Worm (Caenorhabditis elegans) whole organism, late embryonic: ENCODE data around the gene AH10.2.

ENCODE experiments used
- K02D7.2 ChIP-seq: sonication (generic microtip); optimal IDR thresholded peaks from 2 replicates; lab custom pipeline; 2017; ENCODE audit warnings: mild to moderate bottlenecking, missing genetic modification characterization, missing compliant biosample characterization
- Y22D7AL.16 ChIP-seq: sonication (generic microtip); optimal IDR thresholded peaks from 2 replicates; lab custom pipeline; 2016; ENCODE audit warnings: missing genetic modification characterization, missing compliant biosample characterization
- ahr-1 ChIP-seq: sonication (generic microtip); optimal IDR thresholded peaks from 2 replicates; lab custom pipeline; 2016; ENCODE audit warnings: missing genetic modification characterization, missing compliant biosample characterization
- ceh-14 ChIP-seq: sonication (generic microtip); optimal IDR thresholded peaks from 2 replicates; lab custom pipeline; 2016; ENCODE audit warnings: missing genotype, missing genetic modification characterization, missing compliant biosample characterization
- ceh-19 ChIP-seq: fragments of 200-800 bp; sonication (Bioruptor generic); optimal IDR thresholded peaks from 2 replicates; lab custom pipeline; 2018; ENCODE audit warnings: mild to moderate bottlenecking, missing genetic modification characterization, missing compliant biosample characterization
- ceh-24 ChIP-seq: sonication (generic microtip); optimal IDR thresholded peaks from 2 replicates; lab custom pipeline; 2016; ENCODE audit warnings: mild to moderate bottlenecking, missing genetic modification characterization, missing compliant biosample characterization
- ceh-31 ChIP-seq: sonication (generic microtip); optimal IDR thresholded peaks from 2 replicates; lab custom pipeline; 2016; ENCODE audit warnings: missing genetic modification characterization, missing compliant biosample characterization
- ceh-34 ChIP-seq: sonication (generic microtip); optimal IDR thresholded peaks from 2 replicates; lab custom pipeline; 2016; ENCODE audit warnings: mild to moderate bottlenecking, missing genetic modification characterization, missing compliant biosample characterization
- ceh-45 ChIP-seq: fragments of 200-800 bp; sonication (Bioruptor generic); IDR thresholded peaks from 2 replicates; pipeline ENCODE4 v1.3.6; 2022; ENCODE audit warnings: missing genetic modification reagents, missing genetic modification characterization, missing compliant biosample characterization
- elt-2 ChIP-seq: sonication (generic microtip); optimal IDR thresholded peaks from 2 replicates; lab custom pipeline; 2016; ENCODE audit warnings: missing genetic modification reagents, missing genetic modification characterization, missing compliant biosample characterization
- elt-4 ChIP-seq: sonication (generic microtip); optimal IDR thresholded peaks from 2 replicates; lab custom pipeline; 2016; ENCODE audit warnings: missing genetic modification characterization, missing compliant biosample characterization
- ets-4 ChIP-seq: sonication (generic microtip); optimal IDR thresholded peaks from 2 replicates; lab custom pipeline; 2016; ENCODE audit warnings: missing genetic modification characterization, missing compliant biosample characterization
- eyg-1 ChIP-seq: sonication (generic microtip); optimal IDR thresholded peaks from 2 replicates; lab custom pipeline; 2016; ENCODE audit warnings: missing genotype, missing genetic modification characterization, missing compliant biosample characterization
- fax-1 ChIP-seq: sonication (generic microtip); optimal IDR thresholded peaks from 2 replicates; lab custom pipeline; 2016; ENCODE audit warnings: missing genotype, missing genetic modification characterization, missing compliant biosample characterization
- fkh-10 ChIP-seq: fragments of 150-350 bp; optimal IDR thresholded peaks from 2 replicates; lab custom pipeline; 2014; ENCODE audit warnings: missing biosample characterization, missing genetic modification reagents, missing genetic modification characterization
- hlh-13 ChIP-seq: fragments of 200-800 bp; sonication (Bioruptor generic); optimal IDR thresholded peaks from 2 replicates; lab custom pipeline; 2018; ENCODE audit warnings: mild to moderate bottlenecking, missing genetic modification characterization, missing compliant biosample characterization
- hlh-15 ChIP-seq: sonication (generic microtip); optimal IDR thresholded peaks from 2 replicates; lab custom pipeline; 2016; ENCODE audit warnings: missing genetic modification characterization, missing compliant biosample characterization
- hlh-6 ChIP-seq: sonication (generic microtip); optimal IDR thresholded peaks from 2 replicates; lab custom pipeline; 2016; ENCODE audit warnings: missing genotype, missing genetic modification characterization, missing compliant biosample characterization
- hlh-8 ChIP-seq: sonication (generic microtip); optimal IDR thresholded peaks from 2 replicates; lab custom pipeline; 2016; ENCODE audit warnings: missing genotype, missing genetic modification characterization, missing compliant biosample characterization
- lim-6 ChIP-seq: sonication (generic microtip); optimal IDR thresholded peaks from 2 replicates; lab custom pipeline; 2016; ENCODE audit warnings: missing genetic modification characterization, missing compliant biosample characterization
- lin-11 ChIP-seq: fragments of 200-800 bp; sonication (Bioruptor generic); optimal IDR thresholded peaks from 2 replicates; lab custom pipeline; 2018; ENCODE audit warnings: mild to moderate bottlenecking, missing genetic modification characterization, missing compliant biosample characterization
- mec-3 ChIP-seq: sonication (generic microtip); optimal IDR thresholded peaks from 2 replicates; lab custom pipeline; 2016; ENCODE audit warnings: borderline replicate concordance, missing genetic modification characterization, missing compliant biosample characterization
- nfya-1 ChIP-seq: sonication (generic microtip); optimal IDR thresholded peaks from 2 replicates; lab custom pipeline; 2017; ENCODE audit warnings: missing genetic modification characterization, mild to moderate bottlenecking, missing compliant biosample characterization, antibody characterized with exemption, moderate library complexity
- nhr-232 ChIP-seq: sonication (generic microtip); optimal IDR thresholded peaks from 2 replicates; lab custom pipeline; 2016; ENCODE audit warnings: missing genetic modification characterization, missing compliant biosample characterization
- pag-3 ChIP-seq: sonication (generic microtip); optimal IDR thresholded peaks from 2 replicates; lab custom pipeline; 2016; ENCODE audit warnings: missing compliant biosample characterization, missing genetic modification characterization, borderline replicate concordance
- pat-9 ChIP-seq: fragments of 200-800 bp; sonication (Bioruptor generic); optimal IDR thresholded peaks from 2 replicates; lab custom pipeline; 2018; ENCODE audit warnings: mild to moderate bottlenecking, missing genetic modification characterization, moderate library complexity, missing compliant biosample characterization
- pha-2 ChIP-seq: sonication (generic microtip); optimal IDR thresholded peaks from 2 replicates; lab custom pipeline; 2017; ENCODE audit warnings: mild to moderate bottlenecking, missing genetic modification characterization, missing compliant biosample characterization
- pha-4 ChIP-seq: fragments of 150-350 bp; optimal IDR thresholded peaks from 2 replicates; lab custom pipeline; 2018; ENCODE audit warnings: missing biosample characterization, missing genetic modification reagents, missing genetic modification characterization
- pqm-1 ChIP-seq: sonication (generic microtip); optimal IDR thresholded peaks from 2 replicates; lab custom pipeline; 2016; ENCODE audit warnings: missing genetic modification characterization, missing compliant biosample characterization
- pros-1 ChIP-seq: fragments of 150-350 bp; optimal IDR thresholded peaks from 2 replicates; lab custom pipeline; 2014; ENCODE audit warnings: missing biosample characterization, missing genetic modification reagents, missing genetic modification characterization
- ref-2 ChIP-seq: sonication (generic microtip); optimal IDR thresholded peaks from 2 replicates; lab custom pipeline; 2016; ENCODE audit warnings: missing genetic modification characterization, missing compliant biosample characterization
- ttx-3 ChIP-seq: sonication (generic microtip); optimal IDR thresholded peaks from 2 replicates; lab custom pipeline; 2016; ENCODE audit warnings: missing genetic modification reagents, missing genetic modification characterization, missing compliant biosample characterization
- unc-55 ChIP-seq: sonication (generic microtip); optimal IDR thresholded peaks from 2 replicates; lab custom pipeline; 2017; ENCODE audit warnings: missing biosample characterization, missing genetic modification reagents, missing genetic modification characterization
- unc-86 ChIP-seq: sonication (generic microtip); optimal IDR thresholded peaks from 2 replicates; lab custom pipeline; 2016; ENCODE audit warnings: missing genetic modification characterization, missing compliant biosample characterization
- ztf-16 ChIP-seq: sonication (generic microtip); optimal IDR thresholded peaks from 2 replicates; lab custom pipeline; 2017; ENCODE audit warnings: missing genetic modification characterization, missing compliant biosample characterization

Gene AH10.2

ce11 chrV:14162959-14163548 is 6.5 kb downstream of the AH10.2 start, which contains the start of gene srd-26:
Gene srd-26, minus strand, starts transcription at chrV:14163009.
- no peak for TF ChIP-seq ceh-45 (GFP tag; lab: Robert Waterston, UW)
- TF ChIP-seq, all 69 proteins: peak for 0

- TF ChIP-seq pha-2 (tag; lab: Kevin White, UChicago) (no peak), K02D7.2 (tag; lab: Kevin White, UChicago) (no peak)
These were observed 9.2 kb downstream of the AH10.2 start for ce11 chrV:14165745-14166144.

DNA sequence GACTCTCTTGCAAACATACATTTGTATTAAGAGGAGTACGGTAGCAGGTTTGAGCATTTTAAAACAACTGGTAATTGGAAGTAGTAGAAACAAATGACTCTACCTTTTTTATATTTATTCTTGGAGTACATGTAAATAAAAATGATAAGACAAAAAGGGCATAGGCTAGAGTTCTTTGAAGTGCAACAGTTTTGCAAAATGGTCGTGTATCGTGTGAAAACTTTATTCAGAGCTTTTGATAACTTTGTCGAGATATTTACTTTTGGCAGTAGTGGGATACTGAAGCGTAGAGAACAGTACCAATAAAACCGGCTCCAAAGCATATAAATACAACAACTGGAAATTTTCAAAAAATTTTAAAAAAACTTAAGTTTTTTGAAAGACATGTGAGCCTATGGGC is 10.1 kb downstream of the AH10.2 start, which contains the start of gene cest-1.1:
cest-1.1 (minus strand) TSS at position 101 of the 400 bp plus-strand sequence.
- TF ChIP-seq unc-86 (tag; lab: Kevin White, UChicago): no peak
- no peak for TF ChIP-seq ahr-1 (tag; lab: Kevin White, UChicago)
- TF ChIP-seq pqm-1 (tag; lab: Kevin White, UChicago): no peak
- TF ChIP-seq ceh-34 (tag; lab: Kevin White, UChicago): no peak
- no peak for TF ChIP-seq unc-55 (GFP tag; lab: Kevin White, UChicago)
- TF ChIP-seq pag-3: no peak
- no peak for TF ChIP-seq hlh-15 (tag; lab: Kevin White, UChicago)
- no peak for TF ChIP-seq ceh-19
- TF ChIP-seq hlh-8 (tag; lab: Kevin White, UChicago): no peak
- no peak for TF ChIP-seq K02D7.2 (tag; lab: Kevin White, UChicago)
- TF ChIP-seq fax-1 (tag; lab: Kevin White, UChicago): no peak
- TF ChIP-seq hlh-13 (GFP tag; lab: Kevin White, UChicago): no peak
- TF ChIP-seq hlh-6: no peak
- TF ChIP-seq ceh-14 (tag; lab: Kevin White, UChicago): no peak
- no peak for TF ChIP-seq ceh-31 (tag; lab: Kevin White, UChicago)
- TF ChIP-seq fkh-10 (GFP tag; lab: Kevin White, UChicago): no peak
- TF ChIP-seq ttx-3 (tag; lab: Kevin White, UChicago): no peak

ce11 chrV:14167629-14168028 is 11.1 kb downstream of the AH10.2 start, which contains the start of gene ocam-1:
Gene ocam-1, minus strand, starts transcription at chrV:14167729.
- TF ChIP-seq pha-4 (tag; lab: Kevin White, UChicago) (no peak), Y22D7AL.16 (tag; lab: Kevin White, UChicago) (no peak), eyg-1 (no peak), fax-1 (tag; lab: Kevin White, UChicago) (no peak), ceh-24 (tag; lab: Kevin White, UChicago) (no peak), lim-6 (tag; lab: Kevin White, UChicago) (no peak), pros-1 (tag; lab: Kevin White, UChicago) (no peak), nhr-232 (tag; lab: Kevin White, UChicago) (no peak), mec-3 (no peak), ztf-16 (no peak), lin-11 (no peak), fkh-10 (GFP tag; lab: Kevin White, UChicago) (no peak), pat-9 (tag; lab: Kevin White, UChicago) (no peak), elt-4 (tag; lab: Kevin White, UChicago) (no peak), nfya-1 (tag; lab: Kevin White, UChicago) (no peak), ets-4 (tag; lab: Kevin White, UChicago) (no peak), ahr-1 (tag; lab: Kevin White, UChicago) (no peak), ref-2 (tag; lab: Kevin White, UChicago) (no peak), ceh-45 (GFP tag; lab: Robert Waterston, UW) (no peak), elt-2 (tag; lab: Kevin White, UChicago) (no peak)
